Worm (Caenorhabditis elegans): ENCODE measurements around the gene mutd-1.

Gene mutd-1

ce11 chrIV:7103211-7103679 is 30.6 kb downstream of the mutd-1 start, which contains the start of the genes rde-8 and ZC477.3 (continued):
- TF ChIP-seq ceh-28 (tag; optimal IDR thresholded peaks at IDR 0.05) (no peak), nhr-77 (tag; optimal IDR thresholded peaks at IDR 0.05) (no peak), jun-1 (tag; optimal IDR thresholded peaks at IDR 0.05) (peak; percentile 28), pha-4 (GFP tag; IDR thresholded peaks at IDR 0.05) (no peak), pha-4 (tag; optimal IDR thresholded peaks at IDR 0.05) (no peak), egl-43 (GFP tag; IDR thresholded peaks at IDR 0.05) (no peak), nhr-48 (tag; optimal IDR thresholded peaks at IDR 0.05) (peak; percentile 38), hlh-30 (tag; optimal IDR thresholded peaks at IDR 0.05; ENCODE audit: insufficient read depth) (no peak), lin-13 (GFP tag; optimal IDR thresholded peaks at IDR 0.05) (peak; percentile 4), madf-5 (GFP tag; IDR thresholded peaks at IDR 0.05) (no peak), nhr-6 (tag; optimal IDR thresholded peaks at IDR 0.05) (peak; percentile 24), ZK546.5 (tag; optimal IDR thresholded peaks at IDR 0.05) (no peak), lin-39 (tag; optimal IDR thresholded peaks at IDR 0.05) (no peak), R02D3.7 (tag; optimal IDR thresholded peaks at IDR 0.05) (no peak), F10B5.3 (tag; optimal IDR thresholded peaks at IDR 0.05) (no peak), tra-1 (GFP tag; IDR thresholded peaks at IDR 0.05) (no peak), dmd-6 (GFP tag; IDR thresholded peaks at IDR 0.05) (no peak; the same call in 1 of the 2 replicates), nhr-111 (GFP tag; optimal IDR thresholded peaks at IDR 0.05) (no peak), pqm-1 (tag; optimal IDR thresholded peaks at IDR 0.05) (no peak), lsy-2 (tag; optimal IDR thresholded peaks at IDR 0.05) (peak in 1 of 2 experiments; percentile 88), attf-4 (tag; optimal IDR thresholded peaks at IDR 0.05) (no peak), nhr-25 (tag; optimal IDR thresholded peaks at IDR 0.05; ENCODE audit: borderline replicate concordance, insufficient read depth) (no peak), mxl-2 (GFP tag; conservative IDR thresholded peaks at IDR 0.05) (no peak), dmd-8 (GFP tag; IDR thresholded peaks at IDR 0.05) (no peak), mdt-29 (GFP tag; IDR thresholded peaks at IDR 0.05) (no peak), zip-11 (GFP tag; IDR thresholded peaks at IDR 0.05) (no peak), nhr-237 (tag; optimal IDR thresholded peaks at IDR 0.05) (no peak), mxl-3 (GFP tag; optimal IDR thresholded peaks at IDR 0.05) (no peak), F44E2.7 (GFP tag; IDR thresholded peaks at IDR 0.05) (no peak), lir-3 (tag; optimal IDR thresholded peaks at IDR 0.05) (no peak), zfp-2 (tag; optimal IDR thresholded peaks at IDR 0.05) (no peak), zag-1 (tag; optimal IDR thresholded peaks at IDR 0.05) (no peak), F26F4.8 (GFP tag; conservative IDR thresholded peaks at IDR 0.05) (no peak), madf-9 (GFP tag; conservative IDR thresholded peaks at IDR 0.05) (no peak), aha-1 (tag) (peak; percentile 87), F37D6.2 (tag; optimal IDR thresholded peaks at IDR 0.05) (peak; percentile 23), lin-15B (tag; optimal IDR thresholded peaks at IDR 0.05) (no peak), daf-12 (tag; optimal IDR thresholded peaks at IDR 0.05) (no peak), Y48G9A.11 (GFP tag; IDR thresholded peaks at IDR 0.05) (no peak), dve-1 (tag; optimal IDR thresholded peaks at IDR 0.05; ENCODE audit: insufficient read depth) (peak; percentile 68), Y105C5A.15 (GFP tag; IDR thresholded peaks at IDR 0.05) (no peak), daf-19 (GFP tag; conservative IDR thresholded peaks at IDR 0.05) (no peak), sdz-12 (GFP tag; optimal IDR thresholded peaks at IDR 0.05) (no peak), aly-2 (tag; optimal IDR thresholded peaks at IDR 0.05) (no peak), php-3 (GFP tag; IDR thresholded peaks at IDR 0.05) (no peak), unc-130 (GFP tag; optimal IDR thresholded peaks at IDR 0.05) (no peak), arid-1 (GFP tag; conservative IDR thresholded peaks at IDR 0.05) (no peak), nhr-28 (tag; optimal IDR thresholded peaks at IDR 0.05) (peak; percentile 18), vab-7 (GFP tag; IDR thresholded peaks at IDR 0.05) (no peak), saeg-2 (GFP tag; IDR thresholded peaks at IDR 0.05) (no peak), D1046.2 (GFP tag; IDR thresholded peaks at IDR 0.05) (no peak), ceh-82 (tag; optimal IDR thresholded peaks at IDR 0.05) (no peak), ctbp-1 (GFP tag; IDR thresholded peaks at IDR 0.05) (no peak)
